Worm (Caenorhabditis elegans): ENCODE results near the gene snx-14.

snx-14 gene

DNA sequence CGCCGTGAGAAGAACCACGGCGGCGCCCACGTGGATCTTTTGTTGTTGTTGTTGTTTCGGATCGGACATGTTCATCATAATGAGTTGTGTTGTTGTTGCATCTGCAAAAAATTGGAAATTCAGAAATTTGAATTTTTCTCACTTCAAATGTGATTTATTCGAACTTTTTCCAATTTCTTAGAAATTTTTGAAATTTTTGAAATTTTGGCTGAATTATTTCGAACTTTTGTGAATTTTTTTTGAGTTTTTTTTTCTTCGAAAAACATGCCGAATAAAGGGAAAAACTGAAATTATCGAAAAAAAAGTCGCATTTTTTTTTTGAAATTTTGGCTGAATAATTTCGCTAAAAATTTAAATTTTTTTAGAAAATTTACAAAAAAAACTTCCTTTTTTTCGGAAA lies at the start of gene snx-14:
Gene snx-14, minus strand, starts transcription at position 101 of the 400 bp plus-strand sequence.
- no peak for TF ChIP-seq ceh-63 (GFP tag; optimal IDR thresholded peaks at IDR 0.05)
- TF ChIP-seq nhr-84 (tag; optimal IDR thresholded peaks at IDR 0.05): no peak
- no peak for TF ChIP-seq nhr-71 (tag; optimal IDR thresholded peaks at IDR 0.05)
- no peak for TF ChIP-seq swsn-7 (tag; optimal IDR thresholded peaks at IDR 0.05)
- TF ChIP-seq C16A3.4 (tag; optimal IDR thresholded peaks at IDR 0.05): no peak
- TF ChIP-seq grh-1 (GFP tag; IDR thresholded peaks at IDR 0.05): no peak
- TF ChIP-seq lin-35 (GFP tag; optimal IDR thresholded peaks at IDR 0.05): no peak
- TF ChIP-seq lsy-2 (tag; optimal IDR thresholded peaks at IDR 0.05): no peak
- TF ChIP-seq aha-1 (tag; optimal IDR thresholded peaks at IDR 0.05): no peak
- no peak for TF ChIP-seq pqm-1 (tag; optimal IDR thresholded peaks at IDR 0.05)
- no peak for TF ChIP-seq Y116A8C.19 (tag; optimal IDR thresholded peaks at IDR 0.05; ENCODE audit: borderline replicate concordance)

DNA sequence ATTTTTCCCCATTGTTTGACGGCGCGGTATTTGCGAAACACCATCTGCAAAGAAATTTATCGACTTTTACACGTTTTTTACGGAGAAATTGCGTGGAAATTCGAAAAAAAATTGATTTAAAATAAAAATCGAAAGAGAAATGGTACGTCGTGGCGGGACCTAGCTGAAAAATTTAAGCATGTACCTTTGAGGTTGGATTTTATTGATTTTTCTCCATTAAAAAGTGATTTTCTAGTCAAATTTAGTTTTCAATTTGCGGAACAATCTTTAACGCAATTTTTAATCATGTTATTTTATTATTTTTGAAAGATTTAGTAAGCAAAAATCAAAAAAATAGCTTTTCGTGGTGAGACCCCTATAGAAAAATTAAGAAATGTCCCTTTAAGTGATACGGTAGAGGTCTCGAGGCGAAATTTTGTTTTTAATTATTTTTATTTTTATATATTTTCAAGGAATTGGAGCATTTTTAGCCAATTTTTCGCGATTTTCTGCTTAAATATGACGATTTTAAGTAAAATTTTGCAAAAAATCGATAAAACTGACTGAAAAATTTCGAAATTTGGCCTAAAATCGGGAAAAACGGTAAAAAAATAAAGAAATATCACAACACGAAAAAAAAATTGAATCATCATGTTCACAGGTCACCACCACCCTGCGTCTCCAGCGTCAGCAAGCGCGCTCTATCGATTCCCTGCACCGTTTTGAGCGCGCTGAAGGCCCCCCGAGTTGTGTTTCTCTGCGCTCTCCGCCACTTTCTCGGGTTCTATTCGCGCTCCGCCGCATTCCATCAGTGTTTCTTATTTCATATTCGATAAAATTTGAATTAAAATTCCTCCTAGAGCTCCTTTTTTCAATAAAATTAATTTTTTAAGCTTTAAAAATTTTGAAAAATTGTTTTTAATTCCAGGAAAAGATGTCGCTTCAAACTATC lies 44.3 kb upstream of the snx-14 start, which contains the start of the genes mrpl-37 and lin-38:
Gene mrpl-37, minus strand, starts transcription at position 51 of the 931 bp plus-strand sequence.
Gene lin-38, plus strand, starts transcription at position 908 of the 931 bp plus-strand sequence.
- peak; percentile 75 for TF ChIP-seq fkh-8 (tag; optimal IDR thresholded peaks at IDR 0.05)
- peak; percentile 58 to 77 (median 69) for TF ChIP-seq dpl-1 (GFP tag; optimal IDR thresholded peaks at IDR 0.05)
- peak; percentile 78 for TF ChIP-seq C16A3.4 (tag; optimal IDR thresholded peaks at IDR 0.05)
- TF ChIP-seq elt-2 (tag; optimal IDR thresholded peaks at IDR 0.05): no peak
- TF ChIP-seq ceh-88 (GFP tag; IDR thresholded peaks at IDR 0.05): peak; percentile 38; the same call in 1 of the 2 replicates
- peak; percentile 41 for TF ChIP-seq nhr-85 (tag)
- TF ChIP-seq snpc-4 (tag; optimal IDR thresholded peaks at IDR 0.05): peak; percentile 48
- TF ChIP-seq snu-23 (GFP tag; optimal IDR thresholded peaks at IDR 0.05): peak; percentile 78
- peak; percentile 65 for TF ChIP-seq lin-13 (GFP tag; optimal IDR thresholded peaks at IDR 0.05)
- TF ChIP-seq tbx-2 (tag; optimal IDR thresholded peaks at IDR 0.05): peak; percentile 54
- TF ChIP-seq nhr-90 (tag; optimal IDR thresholded peaks at IDR 0.05; ENCODE audit: poor library complexity): peak; percentile 9
- peak; percentile 28 for TF ChIP-seq jun-1 (tag; optimal IDR thresholded peaks at IDR 0.05)
- TF ChIP-seq F16B12.6 (tag; optimal IDR thresholded peaks at IDR 0.05): peak; percentile 63
- no peak for TF ChIP-seq lin-39 (tag; optimal IDR thresholded peaks at IDR 0.05)
- TF ChIP-seq nhr-77 (tag; optimal IDR thresholded peaks at IDR 0.05): peak; percentile 91
- no peak for TF ChIP-seq dsc-1 (tag; optimal IDR thresholded peaks at IDR 0.05)
- TF ChIP-seq nhr-11 (tag; optimal IDR thresholded peaks at IDR 0.05): no peak
- TF ChIP-seq efl-1 (optimal IDR thresholded peaks at IDR 0.05): peak; percentile 75 to 87
- TF ChIP-seq efl-1 (GFP tag; optimal IDR thresholded peaks at IDR 0.05 in 1 of 2): peak; percentile 75 to 95
- peak; percentile 84 for TF ChIP-seq skn-1 (tag; optimal IDR thresholded peaks at IDR 0.05)
- peak; percentile 35 for TF ChIP-seq egl-13 (tag; optimal IDR thresholded peaks at IDR 0.05)
- peak in 1 of 6 experiments; percentile 27 for TF ChIP-seq elt-3 (tag; optimal IDR thresholded peaks at IDR 0.05)
- no peak for TF ChIP-seq mef-2 (tag; optimal IDR thresholded peaks at IDR 0.05)
- peak; percentile 60 to 85 for TF ChIP-seq lsy-2 (tag; optimal IDR thresholded peaks at IDR 0.05)
- TF ChIP-seq isw-1 (GFP tag; IDR thresholded peaks at IDR 0.05): peak; percentile 32; the same call in 1 of the 2 replicates
- no peak for TF ChIP-seq lin-14 (GFP tag; optimal IDR thresholded peaks at IDR 0.05)
- TF ChIP-seq nhr-47 (tag; optimal IDR thresholded peaks at IDR 0.05): no peak
- TF ChIP-seq unc-130 (tag; optimal IDR thresholded peaks at IDR 0.05): peak; percentile 60
- TF ChIP-seq blmp-1 (tag; optimal IDR thresholded peaks at IDR 0.05): peak; percentile 23
- TF ChIP-seq mdl-1 (tag; optimal IDR thresholded peaks at IDR 0.05): peak in 1 of 2 experiments; percentile 49
- TF ChIP-seq xbp-1 (tag; optimal IDR thresholded peaks at IDR 0.05): peak; percentile 54
- peak; percentile 53 for TF ChIP-seq nhr-19 (GFP tag; conservative IDR thresholded peaks at IDR 0.05)
- TF ChIP-seq lin-35 (GFP tag; optimal IDR thresholded peaks at IDR 0.05): peak; percentile 80 to 83
- peak; percentile 56 for TF ChIP-seq mep-1 (tag; optimal IDR thresholded peaks at IDR 0.05)
- peak in 2 of 3 experiments; percentile 10 to 81 for TF ChIP-seq ceh-82 (tag; optimal IDR thresholded peaks at IDR 0.05)
- peak; percentile 97 for TF ChIP-seq lin-15B (tag; optimal IDR thresholded peaks at IDR 0.05)

All from whole organism, L1 larva.